Fruit fly (Drosophila melanogaster): ENCODE data around the gene MED14.
A peak's percentile ranks its signal among the peaks of the same experiment; 100 is the strongest.

The MED14 gene

DNA sequence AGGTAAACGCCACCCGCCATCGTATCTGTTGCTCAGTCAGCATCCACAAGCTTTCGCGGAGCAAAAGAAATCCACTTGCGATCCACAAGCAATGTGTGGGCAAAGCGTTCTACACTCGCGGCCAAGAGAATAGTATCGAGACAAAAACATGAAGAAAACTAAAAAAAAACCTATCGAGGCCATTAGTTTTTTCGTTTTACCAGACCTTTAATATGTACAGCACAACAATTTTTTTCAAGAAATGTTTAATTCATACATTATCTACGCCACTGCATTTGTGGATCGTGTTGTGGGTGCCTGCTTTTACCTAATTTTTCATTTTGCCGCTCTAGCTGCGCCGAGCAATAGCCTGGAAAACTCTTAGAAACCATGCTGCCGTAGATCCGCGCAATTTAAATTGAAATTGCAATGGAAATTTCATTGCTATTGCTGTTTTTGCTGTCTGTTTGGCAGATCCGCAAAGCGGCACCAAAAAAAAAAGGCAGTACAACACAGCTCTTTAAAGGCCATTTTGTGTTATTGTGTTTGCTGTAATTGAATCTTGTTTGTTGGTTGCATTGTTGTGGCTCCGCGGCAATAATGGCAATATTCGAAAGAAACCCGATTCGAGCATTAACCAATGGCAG is 29.9 kb upstream of the MED14 start:
- peak; percentile 82 for TF ChIP-seq CG8301 (tag; optimal IDR thresholded peaks at IDR 0.05)
- TF ChIP-seq Pif1A (GFP tag; optimal IDR thresholded peaks at IDR 0.05), result peak; percentile 67
- TF ChIP-seq CG17806 (tag; optimal IDR thresholded peaks at IDR 0.05), result peak; percentile 39
- no peak for TF ChIP-seq CG13204 (GFP tag; optimal IDR thresholded peaks at IDR 0.05)
- TF ChIP-seq gl (tag; optimal IDR thresholded peaks at IDR 0.05), result no peak
- peak; percentile 93 for TF ChIP-seq Ets98B (GFP tag; IDR thresholded peaks at IDR 0.05)
- peak; percentile 96 for TF ChIP-seq CG4496 (GFP tag; IDR thresholded peaks at IDR 0.05)
- peak; percentile 14 for TF ChIP-seq Snoo (tag; optimal IDR thresholded peaks at IDR 0.05)
- no peak for TF ChIP-seq EcR (GFP tag; optimal IDR thresholded peaks at IDR 0.05)
- peak; percentile 64; the same call in 1 of the 2 replicates for TF ChIP-seq rn (GFP tag; IDR thresholded peaks at IDR 0.05)
- peak; percentile 46; the same call in 1 of the 2 replicates for TF ChIP-seq CG10348 (GFP tag; IDR thresholded peaks at IDR 0.05)
- peak; percentile 3 for TF ChIP-seq CG8159 (tag; optimal IDR thresholded peaks at IDR 0.05)
- TF ChIP-seq CG9948 (tag; optimal IDR thresholded peaks at IDR 0.05), result peak; percentile 50
- peak; percentile 87 for TF ChIP-seq CG32121 (GFP tag; IDR thresholded peaks at IDR 0.05)
- peak; percentile 88 for TF ChIP-seq CG12605 (GFP tag; IDR thresholded peaks at IDR 0.05)
- TF ChIP-seq D1 (tag; optimal IDR thresholded peaks at IDR 0.05), result no peak
- TF ChIP-seq Pif1B (GFP tag; optimal IDR thresholded peaks at IDR 0.05), result peak; percentile 58
- peak; percentile 19 for TF ChIP-seq CG15710 (tag; optimal IDR thresholded peaks at IDR 0.05)
- TF ChIP-seq CG34367 (tag; optimal IDR thresholded peaks at IDR 0.05), result peak; percentile 29
- peak; percentile 78 for TF ChIP-seq CG14655 (GFP tag; optimal IDR thresholded peaks at IDR 0.05)
- TF ChIP-seq fd96Ca (GFP tag; IDR thresholded peaks at IDR 0.05), result peak; percentile 92

DNA sequence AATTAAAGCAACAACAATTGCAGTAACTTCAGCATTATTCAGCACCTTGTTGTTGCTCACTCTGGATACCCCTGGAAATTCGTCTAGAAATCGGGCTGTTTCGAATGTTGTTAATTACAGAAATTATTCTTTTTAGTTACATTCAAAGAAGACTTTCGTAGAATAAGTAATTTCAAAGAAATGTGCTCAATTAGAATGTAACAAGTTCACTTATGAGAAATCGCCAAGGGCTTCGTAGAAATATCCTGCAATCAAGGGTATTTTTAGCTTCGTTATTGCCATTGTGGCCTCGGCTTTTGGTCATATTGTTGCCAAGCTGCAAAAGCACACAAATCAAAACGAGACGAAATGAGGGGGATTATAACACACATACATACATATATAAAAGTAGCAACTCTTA is 29.1 kb upstream of the MED14 start:
- TF ChIP-seq fd96Ca (GFP tag; IDR thresholded peaks at IDR 0.05), result peak; percentile 63; the same call in 1 of the 3 replicates
- 0 out of 2 replicates have a peak, but pooled peaks have one; percentile 44 for TF ChIP-seq CG10348 (GFP tag; IDR thresholded peaks at IDR 0.05)
- peak; percentile 45 for TF ChIP-seq CG14655 (GFP tag; optimal IDR thresholded peaks at IDR 0.05)
- no peak for TF ChIP-seq EcR (GFP tag; optimal IDR thresholded peaks at IDR 0.05)
- peak; percentile 9 for TF ChIP-seq CG17806 (tag; optimal IDR thresholded peaks at IDR 0.05)
- no peak for TF ChIP-seq Pif1A (GFP tag; optimal IDR thresholded peaks at IDR 0.05)
- no peak for TF ChIP-seq CG13204 (GFP tag; optimal IDR thresholded peaks at IDR 0.05)
- peak; percentile 4 for TF ChIP-seq CG8159 (tag; optimal IDR thresholded peaks at IDR 0.05)
- TF ChIP-seq CG15710 (tag; optimal IDR thresholded peaks at IDR 0.05), result no peak
- TF ChIP-seq CG4496 (GFP tag; IDR thresholded peaks at IDR 0.05), result 0 out of 3 replicates have a peak, but pooled peaks have one; percentile 36
- peak; percentile 73 for TF ChIP-seq CG32121 (GFP tag; IDR thresholded peaks at IDR 0.05)
- no peak for TF ChIP-seq Snoo (tag; optimal IDR thresholded peaks at IDR 0.05)
- TF ChIP-seq gl (tag; optimal IDR thresholded peaks at IDR 0.05), result no peak
- peak; percentile 55 for TF ChIP-seq Ets98B (GFP tag; IDR thresholded peaks at IDR 0.05)
- TF ChIP-seq CG9948 (tag; optimal IDR thresholded peaks at IDR 0.05), result peak; percentile 10
- no peak for TF ChIP-seq D1 (tag; optimal IDR thresholded peaks at IDR 0.05)
- peak; percentile 41 for TF ChIP-seq CG8301 (tag; optimal IDR thresholded peaks at IDR 0.05)
- no peak for TF ChIP-seq CG34367 (tag; optimal IDR thresholded peaks at IDR 0.05)

DNA sequence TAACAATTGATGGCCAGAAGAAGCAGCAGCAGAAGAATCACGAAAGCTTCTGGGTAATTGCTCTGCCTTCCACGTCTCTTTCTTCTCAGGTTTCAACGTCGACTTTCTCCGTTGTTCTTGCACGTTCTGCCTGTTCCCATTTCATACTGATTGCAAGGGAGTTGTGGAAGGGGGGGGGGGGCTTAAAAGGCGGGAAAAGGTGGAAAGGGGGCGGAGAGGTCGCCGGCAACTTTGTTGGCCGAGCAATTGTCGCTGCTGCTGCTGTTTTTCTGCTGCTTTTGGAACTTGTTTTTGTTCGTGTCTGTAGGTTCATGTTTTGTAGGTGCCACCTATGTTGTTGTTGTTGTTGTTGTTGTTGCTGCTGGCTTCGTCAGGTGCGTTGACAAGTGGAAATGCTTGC is 27.5 kb upstream of the MED14 start:
- TF ChIP-seq Pif1A (GFP tag; optimal IDR thresholded peaks at IDR 0.05), result no peak
- TF ChIP-seq CG34367 (tag; optimal IDR thresholded peaks at IDR 0.05), result no peak
- TF ChIP-seq CG10348 (GFP tag; IDR thresholded peaks at IDR 0.05), result no peak
- TF ChIP-seq CG12605 (GFP tag; IDR thresholded peaks at IDR 0.05), result no peak
- TF ChIP-seq CG15710 (tag; optimal IDR thresholded peaks at IDR 0.05), result no peak
- no peak for TF ChIP-seq D1 (tag; optimal IDR thresholded peaks at IDR 0.05)
- TF ChIP-seq CG14655 (GFP tag; optimal IDR thresholded peaks at IDR 0.05), result no peak
- TF ChIP-seq Snoo (tag; optimal IDR thresholded peaks at IDR 0.05), result no peak
- TF ChIP-seq Ets98B (GFP tag; IDR thresholded peaks at IDR 0.05), result no peak
- TF ChIP-seq CG13204 (GFP tag; optimal IDR thresholded peaks at IDR 0.05), result no peak

- TF ChIP-seq Ets98B (GFP tag; IDR thresholded peaks at IDR 0.05) (peak; percentile 55), CG12605 (GFP tag; IDR thresholded peaks at IDR 0.05) (no peak; the same call in 1 of the 2 replicates), Pif1A (GFP tag; optimal IDR thresholded peaks at IDR 0.05) (peak; percentile 86), CG34367 (tag; optimal IDR thresholded peaks at IDR 0.05) (peak; percentile 91), CG8301 (tag; optimal IDR thresholded peaks at IDR 0.05) (peak; percentile 93), CG9948 (tag; optimal IDR thresholded peaks at IDR 0.05) (peak; percentile 91), CG32121 (GFP tag; IDR thresholded peaks at IDR 0.05) (peak; percentile 78), CG14655 (GFP tag; optimal IDR thresholded peaks at IDR 0.05) (peak; percentile 94), CG10348 (GFP tag; IDR thresholded peaks at IDR 0.05) (peak; percentile 72), CG13204 (GFP tag; optimal IDR thresholded peaks at IDR 0.05) (peak; percentile 68), CG4496 (GFP tag; IDR thresholded peaks at IDR 0.05) (peak; percentile 82), CG8159 (tag; optimal IDR thresholded peaks at IDR 0.05) (peak; percentile 95), EcR (GFP tag; optimal IDR thresholded peaks at IDR 0.05) (peak; percentile 90), D1 (tag; optimal IDR thresholded peaks at IDR 0.05) (no peak), rn (GFP tag; IDR thresholded peaks at IDR 0.05) (no peak), Snoo (tag; optimal IDR thresholded peaks at IDR 0.05) (peak; percentile 86), Pif1B (GFP tag; optimal IDR thresholded peaks at IDR 0.05) (peak; percentile 81), CG17806 (tag; optimal IDR thresholded peaks at IDR 0.05) (peak; percentile 92), CG15710 (tag; optimal IDR thresholded peaks at IDR 0.05) (peak; percentile 92), gl (tag; optimal IDR thresholded peaks at IDR 0.05) (peak; percentile 65), fd96Ca (GFP tag; IDR thresholded peaks at IDR 0.05) (peak; percentile 69; the same call in 2 of the 3 replicates)
Measured at dm6 chr3L:565964-566627, 26.9 kb upstream of the MED14 start.

dm6 chr3L:572940-573339 is 20.1 kb upstream of the MED14 start:
- TF ChIP-seq Pif1B (GFP tag; optimal IDR thresholded peaks at IDR 0.05) (no peak), CG4496 (GFP tag; IDR thresholded peaks at IDR 0.05) (no peak), CG9948 (tag; optimal IDR thresholded peaks at IDR 0.05) (no peak), CG14655 (GFP tag; optimal IDR thresholded peaks at IDR 0.05) (no peak), CG32121 (GFP tag; IDR thresholded peaks at IDR 0.05) (no peak), Snoo (tag; optimal IDR thresholded peaks at IDR 0.05) (no peak), CG8301 (tag; optimal IDR thresholded peaks at IDR 0.05) (no peak), CG17806 (tag; optimal IDR thresholded peaks at IDR 0.05) (no peak), CG10348 (GFP tag; IDR thresholded peaks at IDR 0.05) (no peak), rn (GFP tag; IDR thresholded peaks at IDR 0.05) (no peak), CG12605 (GFP tag; IDR thresholded peaks at IDR 0.05) (no peak), CG8159 (tag; optimal IDR thresholded peaks at IDR 0.05) (no peak), Pif1A (GFP tag; optimal IDR thresholded peaks at IDR 0.05) (no peak), Ets98B (GFP tag; IDR thresholded peaks at IDR 0.05) (no peak), CG34367 (tag; optimal IDR thresholded peaks at IDR 0.05) (no peak), D1 (tag; optimal IDR thresholded peaks at IDR 0.05) (no peak), CG15710 (tag; optimal IDR thresholded peaks at IDR 0.05) (no peak), gl (tag; optimal IDR thresholded peaks at IDR 0.05) (no peak)

Measured in whole organism, pupa.